5 fruit fly cellular contexts compared by ENCODE assay signal in the genomic region with DNA sequence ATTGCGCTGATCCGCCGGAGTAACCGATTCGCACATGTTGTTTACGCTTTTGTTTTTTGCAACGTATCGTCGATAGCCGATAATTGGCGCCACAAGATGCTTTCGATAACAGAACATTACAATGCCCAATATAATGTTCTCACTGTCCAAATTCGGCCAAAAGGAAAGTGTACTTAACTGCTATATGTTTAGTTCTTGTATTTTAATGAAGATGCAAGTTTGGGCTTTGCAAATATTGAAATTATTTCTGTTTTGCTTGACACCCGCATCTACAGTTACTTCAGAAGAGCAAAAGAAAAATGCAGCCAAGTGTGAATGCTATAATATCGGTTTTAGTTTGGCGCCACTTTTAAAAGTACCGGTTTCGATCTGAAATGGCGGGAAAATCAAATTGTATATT.
A peak's percentile ranks its signal among the peaks of the same experiment; 100 is the strongest.
TF ChIP-seq lines count a peak whose summit lies in the region.

No protein-coding gene starts in this region.

TF ChIP-seq in whole organism, adult, 20 proteins besides CTCF, POLR2A, EP300 and RAD21 (continued from another document):
- TF ChIP-seq CG14711 (tag; optimal IDR thresholded peaks at IDR 0.05; lab: Kevin White, UChicago) (peak; percentile 88), CG1620 (GFP tag; optimal IDR thresholded peaks at IDR 0.05; lab: Kevin White, UChicago) (peak; percentile 93), CG12768 (GFP tag; optimal IDR thresholded peaks at IDR 0.05; lab: Kevin White, UChicago) (peak; percentile 83)

TF ChIP-seq in whole organism, embryonic, 481 proteins besides CTCF, POLR2A, EP300 and RAD21 (continued from another document and continues in another):
- peak; percentile 94 for TF ChIP-seq CG30403 (GFP tag; optimal IDR thresholded peaks at IDR 0.05; lab: Kevin White, UChicago)
- TF ChIP-seq Eip74EF (GFP tag; optimal IDR thresholded peaks at IDR 0.05; lab: Kevin White, UChicago) = peak in 1 of 2 experiments; percentile 72
- peak in 1 of 2 experiments; percentile 17 for TF ChIP-seq Hr78 (GFP tag; optimal IDR thresholded peaks at IDR 0.05; lab: Kevin White, UChicago)
- TF ChIP-seq CG6813 (GFP tag; optimal IDR thresholded peaks at IDR 0.05; lab: Kevin White, UChicago) = peak; percentile 77
- peak; percentile 92 for TF ChIP-seq Xbp1 (GFP tag; optimal IDR thresholded peaks at IDR 0.05; lab: Kevin White, UChicago)
- TF ChIP-seq cg (GFP tag; optimal IDR thresholded peaks at IDR 0.05; lab: Kevin White, UChicago) = no peak
- TF ChIP-seq CG17361 (GFP tag; IDR thresholded peaks at IDR 0.05; lab: Robert Waterston, UW) = peak; percentile 97
- TF ChIP-seq exex (tag; optimal IDR thresholded peaks at IDR 0.05; lab: Kevin White, UChicago) = peak; percentile 71
- TF ChIP-seq CG12219 (GFP tag; optimal IDR thresholded peaks at IDR 0.05; lab: Kevin White, UChicago) = peak; percentile 86
- TF ChIP-seq CG10543 (GFP tag; optimal IDR thresholded peaks at IDR 0.05; lab: Kevin White, UChicago) = peak; percentile 87
- TF ChIP-seq ssp (GFP tag; IDR thresholded peaks at IDR 0.05; lab: Robert Waterston, UW) = peak; percentile 96
- 0 out of 3 replicates have a peak, but pooled peaks have one; percentile 49 for TF ChIP-seq CG6791 (GFP tag; IDR thresholded peaks at IDR 0.05; lab: Robert Waterston, UW; ENCODE audit: partially characterized antibody)
- peak; percentile 78 for TF ChIP-seq sd (tag; optimal IDR thresholded peaks at IDR 0.05; lab: Kevin White, UChicago)
- TF ChIP-seq trem (tag; optimal IDR thresholded peaks at IDR 0.05; lab: Kevin White, UChicago) = peak; percentile 90
- peak; percentile 83 for TF ChIP-seq Lhr (GFP tag; optimal IDR thresholded peaks at IDR 0.05; lab: Kevin White, UChicago)
- TF ChIP-seq NK7.1 (GFP tag; optimal IDR thresholded peaks at IDR 0.05; lab: Kevin White, UChicago) = peak; percentile 78
- peak; percentile 91 for TF ChIP-seq Fer1 (GFP tag; optimal IDR thresholded peaks at IDR 0.05; lab: Kevin White, UChicago)
- TF ChIP-seq mld (GFP tag; IDR thresholded peaks at IDR 0.05; lab: Robert Waterston, UW; ENCODE audit: partially characterized antibody) = no peak
- peak; percentile 13 for TF ChIP-seq bigmax (GFP tag; optimal IDR thresholded peaks at IDR 0.05; lab: Kevin White, UChicago)
- TF ChIP-seq CG8290 (GFP tag; optimal IDR thresholded peaks at IDR 0.05; lab: Kevin White, UChicago) = peak; percentile 71
- peak; percentile 37 to 96 for TF ChIP-seq CG8290 (tag; optimal IDR thresholded peaks at IDR 0.05; lab: Kevin White, UChicago)
- TF ChIP-seq CG13624 (GFP tag; optimal IDR thresholded peaks at IDR 0.05; lab: Kevin White, UChicago) = peak; percentile 95
- peak; percentile 42 for TF ChIP-seq CG7271 (tag; optimal IDR thresholded peaks at IDR 0.05; lab: Kevin White, UChicago)
- peak; percentile 86 for TF ChIP-seq emc (GFP tag; optimal IDR thresholded peaks at IDR 0.05; lab: Kevin White, UChicago)
- TF ChIP-seq CG11093 (GFP tag; IDR thresholded peaks at IDR 0.05; lab: Robert Waterston, UW) = peak; percentile 85
- peak; percentile 40; the same call in 1 of the 2 replicates for TF ChIP-seq unc-4 (GFP tag; IDR thresholded peaks at IDR 0.05; lab: Robert Waterston, UW; ENCODE audit: partially characterized antibody)
- TF ChIP-seq CG15514 (GFP tag; optimal IDR thresholded peaks at IDR 0.05; lab: Kevin White, UChicago) = peak; percentile 92
- TF ChIP-seq wek (GFP tag; optimal IDR thresholded peaks at IDR 0.05; lab: Kevin White, UChicago) = peak; percentile 72
- peak; percentile 94 for TF ChIP-seq Antp (GFP tag; optimal IDR thresholded peaks at IDR 0.05; lab: Kevin White, UChicago)

TF ChIP-seq in whole organism, prepupa, 60 proteins besides CTCF, POLR2A, EP300 and RAD21 (continued from another document and continues in another):
- peak; percentile 93 for TF ChIP-seq CG10669 (GFP tag; optimal IDR thresholded peaks at IDR 0.05; lab: Kevin White, UChicago)
- peak; percentile 84 for TF ChIP-seq vri (GFP tag; optimal IDR thresholded peaks at IDR 0.05; lab: Kevin White, UChicago)
- peak; percentile 94 for TF ChIP-seq CG3032 (tag; optimal IDR thresholded peaks at IDR 0.05; lab: Kevin White, UChicago)
- TF ChIP-seq pdm3 (GFP tag; optimal IDR thresholded peaks at IDR 0.05; lab: Kevin White, UChicago) = peak; percentile 95
- TF ChIP-seq esn (GFP tag; optimal IDR thresholded peaks at IDR 0.05; lab: Kevin White, UChicago) = peak; percentile 93
- peak; percentile 95 for TF ChIP-seq CG31627 (GFP tag; optimal IDR thresholded peaks at IDR 0.05; lab: Kevin White, UChicago)
- peak; percentile 77 for TF ChIP-seq CG9139 (GFP tag; optimal IDR thresholded peaks at IDR 0.05; lab: Kevin White, UChicago)
- peak; percentile 90 for TF ChIP-seq CG6163 (GFP tag; IDR thresholded peaks at IDR 0.05; lab: Robert Waterston, UW)
- TF ChIP-seq Ets96B (tag; optimal IDR thresholded peaks at IDR 0.05; lab: Kevin White, UChicago) = peak; percentile 92
- peak; percentile 88 for TF ChIP-seq CG8319 (GFP tag; optimal IDR thresholded peaks at IDR 0.05; lab: Kevin White, UChicago)
- TF ChIP-seq CG11762 (GFP tag; optimal IDR thresholded peaks at IDR 0.05; lab: Kevin White, UChicago; ENCODE audit: insufficient read depth) = peak; percentile 83
- TF ChIP-seq CG34406 (GFP tag; optimal IDR thresholded peaks at IDR 0.05; lab: Kevin White, UChicago) = peak; percentile 89
- peak; percentile 92 for TF ChIP-seq CG32006 (GFP tag; optimal IDR thresholded peaks at IDR 0.05; lab: Kevin White, UChicago)
- TF ChIP-seq fkh (GFP tag; optimal IDR thresholded peaks at IDR 0.05; lab: Kevin White, UChicago) = peak; percentile 73
- peak; percentile 94 for TF ChIP-seq Met (GFP tag; optimal IDR thresholded peaks at IDR 0.05; lab: Kevin White, UChicago)
- TF ChIP-seq CG1621 (tag; optimal IDR thresholded peaks at IDR 0.05; lab: Kevin White, UChicago) = peak; percentile 95
- peak; percentile 79 to 89 for TF ChIP-seq salr (GFP tag; optimal IDR thresholded peaks at IDR 0.05; lab: Kevin White, UChicago)
- peak; percentile 96 for TF ChIP-seq Eip78C (GFP tag; lab: Kevin White, UChicago)
- peak; percentile 93 for TF ChIP-seq CG3919 (GFP tag; optimal IDR thresholded peaks at IDR 0.05; lab: Kevin White, UChicago)
- TF ChIP-seq topi (GFP tag; optimal IDR thresholded peaks at IDR 0.05; lab: Kevin White, UChicago) = peak; percentile 95
- TF ChIP-seq Smox (GFP tag; optimal IDR thresholded peaks at IDR 0.05; lab: Kevin White, UChicago) = peak; percentile 92
- peak; percentile 80 for TF ChIP-seq spab (GFP tag; optimal IDR thresholded peaks at IDR 0.05; lab: Kevin White, UChicago)
- TF ChIP-seq CG8119 (GFP tag; IDR thresholded peaks at IDR 0.05; lab: Robert Waterston, UW) = peak; percentile 87
- peak; percentile 91 for TF ChIP-seq Hr4 (GFP tag; optimal IDR thresholded peaks at IDR 0.05; lab: Kevin White, UChicago)
- peak; percentile 93 for TF ChIP-seq acj6 (GFP tag; optimal IDR thresholded peaks at IDR 0.05; lab: Kevin White, UChicago)
- TF ChIP-seq dsx (GFP tag; optimal IDR thresholded peaks at IDR 0.05; lab: Kevin White, UChicago; ENCODE audit: poor library complexity, severe bottlenecking) = peak; percentile 88
- TF ChIP-seq achi (GFP tag; optimal IDR thresholded peaks at IDR 0.05; lab: Kevin White, UChicago) = peak; percentile 86
- TF ChIP-seq cyc (GFP tag; optimal IDR thresholded peaks at IDR 0.05; lab: Kevin White, UChicago) = peak; percentile 96
- peak; percentile 91 for TF ChIP-seq net (GFP tag; optimal IDR thresholded peaks at IDR 0.05; lab: Kevin White, UChicago)
- peak; percentile 92 for TF ChIP-seq dac (GFP tag; optimal IDR thresholded peaks at IDR 0.05; lab: Kevin White, UChicago)
- TF ChIP-seq lz (GFP tag; optimal IDR thresholded peaks at IDR 0.05; lab: Kevin White, UChicago) = peak; percentile 96

TF ChIP-seq in whole organism, pupa, 21 proteins besides CTCF, POLR2A, EP300 and RAD21 (continued from another document):
- TF ChIP-seq CG10348 (GFP tag; IDR thresholded peaks at IDR 0.05; lab: Robert Waterston, UW) = peak; percentile 76
TF ChIP-seq in whole organism, pupa: peak in this region for 21.

TF ChIP-seq in whole organism, wandering third instar larva, 38 proteins besides CTCF, POLR2A, EP300 and RAD21 (continued from another document):
- peak; percentile 81 for TF ChIP-seq woc (GFP tag; optimal IDR thresholded peaks at IDR 0.05; lab: Kevin White, UChicago)
- peak; percentile 86 for TF ChIP-seq sv (GFP tag; optimal IDR thresholded peaks at IDR 0.05; lab: Kevin White, UChicago)
- peak; percentile 39 for TF ChIP-seq Mio (GFP tag; optimal IDR thresholded peaks at IDR 0.05; lab: Kevin White, UChicago)
- TF ChIP-seq OdsH (GFP tag; optimal IDR thresholded peaks at IDR 0.05; lab: Kevin White, UChicago) = peak; percentile 80
- TF ChIP-seq pan (optimal IDR thresholded peaks at IDR 0.05; lab: Kevin White, UChicago) = no peak
- TF ChIP-seq HLH106 (tag; optimal IDR thresholded peaks at IDR 0.05; lab: Kevin White, UChicago) = peak; percentile 96
- peak; percentile 88 for TF ChIP-seq br (GFP tag; optimal IDR thresholded peaks at IDR 0.05; lab: Kevin White, UChicago)
- peak; percentile 91 for TF ChIP-seq dmrt93B (GFP tag; optimal IDR thresholded peaks at IDR 0.05; lab: Kevin White, UChicago)
- TF ChIP-seq ey (GFP tag; optimal IDR thresholded peaks at IDR 0.05; lab: Kevin White, UChicago) = peak; percentile 91
- no peak for TF ChIP-seq Hr83 (GFP tag; optimal IDR thresholded peaks at IDR 0.05; lab: Kevin White, UChicago; ENCODE audit: poor library complexity, severe bottlenecking)
- TF ChIP-seq psq (GFP tag; optimal IDR thresholded peaks at IDR 0.05; lab: Kevin White, UChicago) = peak; percentile 76
- no peak for TF ChIP-seq brk (GFP tag; optimal IDR thresholded peaks at IDR 0.05; lab: Kevin White, UChicago)
- peak; percentile 79 for TF ChIP-seq CG32264 (GFP tag; optimal IDR thresholded peaks at IDR 0.05; lab: Kevin White, UChicago)
- no peak for TF ChIP-seq Rel (GFP tag; optimal IDR thresholded peaks at IDR 0.05; lab: Kevin White, UChicago)
- peak; percentile 82 for TF ChIP-seq Rel (tag; optimal IDR thresholded peaks at IDR 0.05; lab: Kevin White, UChicago)
- peak; percentile 71 for TF ChIP-seq sage (GFP tag; optimal IDR thresholded peaks at IDR 0.05; lab: Kevin White, UChicago)
- TF ChIP-seq Jra (GFP tag; optimal IDR thresholded peaks at IDR 0.05; lab: Kevin White, UChicago) = peak; percentile 15
- TF ChIP-seq fru (GFP tag; optimal IDR thresholded peaks at IDR 0.05; lab: Kevin White, UChicago) = peak; percentile 93
